Fruit fly (Drosophila melanogaster) whole organism, pupa: ENCODE results near the gene ATPsynCF6.

ENCODE experiments used
- CG10348 ChIP-seq: fragments of 200-800 bp; sonication (Bioruptor generic); IDR thresholded peaks from 2 replicates; pipeline ENCODE4 v1.3.6; 2022; ENCODE audit warnings: missing biosample characterization, missing genetic modification characterization
- CG12605 ChIP-seq: fragments of 200-800 bp; sonication (Bioruptor generic); IDR thresholded peaks from 2 replicates; pipeline ENCODE4 v1.3.6; 2022; ENCODE audit warnings: missing biosample characterization, missing genetic modification characterization
- CG13204 ChIP-seq: fragments of 200-800 bp; sonication (Bioruptor generic); optimal IDR thresholded peaks from 2 replicates; lab custom pipeline; 2018; ENCODE audit warnings: missing biosample characterization, mild to moderate bottlenecking, missing genetic modification characterization, moderate library complexity
- CG14655 ChIP-seq: fragments of 200-800 bp; sonication (Bioruptor generic); optimal IDR thresholded peaks from 3 replicates; lab custom pipeline; 2017; ENCODE audit warnings: mild to moderate bottlenecking, missing biosample characterization, missing genetic modification reagents, missing genetic modification characterization
- CG15710 ChIP-seq: fragments of 200-800 bp; sonication (Bioruptor generic); optimal IDR thresholded peaks from 2 replicates; lab custom pipeline; 2018; ENCODE audit warnings: missing biosample characterization, mild to moderate bottlenecking, missing genetic modification characterization, moderate library complexity
- CG17806 ChIP-seq: fragments of 200-800 bp; sonication (Bioruptor generic); optimal IDR thresholded peaks from 2 replicates; lab custom pipeline; 2018; ENCODE audit warnings: missing biosample characterization, mild to moderate bottlenecking, missing genetic modification characterization, moderate library complexity
- CG32121 ChIP-seq: fragments of 200-800 bp; sonication (Bioruptor generic); IDR thresholded peaks from 2 replicates; pipeline ENCODE4 v1.3.6; 2022; ENCODE audit warnings: missing biosample characterization, missing genetic modification characterization
- CG34367 ChIP-seq: fragments of 200-800 bp; sonication (Bioruptor generic); optimal IDR thresholded peaks from 2 replicates; lab custom pipeline; 2018; ENCODE audit warnings: missing biosample characterization, mild to moderate bottlenecking, missing genetic modification characterization
- CG4496 ChIP-seq: fragments of 200-800 bp; sonication (Bioruptor generic); IDR thresholded peaks from 3 replicates; pipeline ENCODE4 v1.3.6; 2022; ENCODE audit warnings: missing biosample characterization, missing genetic modification characterization
- CG8159 ChIP-seq: fragments of 200-800 bp; sonication (Bioruptor generic); optimal IDR thresholded peaks from 3 replicates; lab custom pipeline; 2018; ENCODE audit warnings: missing biosample characterization, mild to moderate bottlenecking, missing genetic modification characterization, moderate library complexity
- CG8301 ChIP-seq: fragments of 200-800 bp; sonication (Bioruptor generic); optimal IDR thresholded peaks from 2 replicates; lab custom pipeline; 2018; ENCODE audit warnings: missing biosample characterization, mild to moderate bottlenecking, missing genetic modification characterization
- CG9948 ChIP-seq: fragments of 200-800 bp; sonication (Bioruptor generic); optimal IDR thresholded peaks from 2 replicates; lab custom pipeline; 2018; ENCODE audit warnings: missing biosample characterization, mild to moderate bottlenecking, missing genetic modification characterization, moderate library complexity
- D1 ChIP-seq: fragments of 200-800 bp; sonication (Bioruptor generic); optimal IDR thresholded peaks from 2 replicates; lab custom pipeline; 2018; ENCODE audit warnings: missing biosample characterization, mild to moderate bottlenecking, missing genetic modification characterization, moderate library complexity
- EcR ChIP-seq: fragments of 200-800 bp; sonication (Bioruptor generic); optimal IDR thresholded peaks from 3 replicates; lab custom pipeline; 2019; ENCODE audit warnings: missing biosample characterization, missing genetic modification characterization, mild to moderate bottlenecking, moderate library complexity, missing genetic modification reagents
- Ets98B ChIP-seq: fragments of 200-800 bp; sonication (Bioruptor generic); IDR thresholded peaks from 2 replicates; pipeline ENCODE4 v1.3.6; 2022; ENCODE audit warnings: missing biosample characterization, missing genetic modification characterization
- Pif1A ChIP-seq: fragments of 200-800 bp; sonication (Bioruptor generic); optimal IDR thresholded peaks from 3 replicates; lab custom pipeline; 2016; ENCODE audit warnings: missing biosample characterization, missing genetic modification characterization
- Pif1B ChIP-seq: fragments of 200-800 bp; sonication (Bioruptor generic); optimal IDR thresholded peaks from 3 replicates; lab custom pipeline; 2016; ENCODE audit warnings: missing biosample characterization, missing genetic modification characterization
- Snoo ChIP-seq: fragments of 200-800 bp; sonication (Bioruptor generic); optimal IDR thresholded peaks from 3 replicates; lab custom pipeline; 2017; ENCODE audit warnings: missing biosample characterization, mild to moderate bottlenecking, missing genetic modification characterization, inconsistent platforms
- fd96Ca ChIP-seq: fragments of 200-800 bp; sonication (Bioruptor generic); IDR thresholded peaks from 3 replicates; pipeline ENCODE4 v1.3.6; 2022; ENCODE audit warnings: missing biosample characterization, missing genetic modification characterization
- gl ChIP-seq: fragments of 200-800 bp; sonication (Bioruptor generic); optimal IDR thresholded peaks from 2 replicates; lab custom pipeline; 2018; ENCODE audit warnings: missing biosample characterization, mild to moderate bottlenecking, missing genetic modification characterization
- rn ChIP-seq: fragments of 200-800 bp; sonication (Bioruptor generic); IDR thresholded peaks from 2 replicates; pipeline ENCODE4 v1.3.6; 2022; ENCODE audit warnings: missing biosample characterization, missing genetic modification characterization

The ATPsynCF6 gene

dm6 chr3R:23314332-23314731 lies 41.5 kb downstream of the ATPsynCF6 start:
- TF ChIP-seq Pif1B (GFP tag; lab: Kevin White, UChicago) (peak; percentile 42), CG34367 (tag; lab: Kevin White, UChicago) (peak; percentile 48), CG14655 (peak; percentile 29), CG12605 (GFP tag; lab: Robert Waterston, UW) (peak; percentile 80), fd96Ca (peak; percentile 84), CG15710 (tag; lab: Kevin White, UChicago) (peak; percentile 24), Snoo (tag; lab: Kevin White, UChicago) (peak; percentile 47), CG8301 (tag; lab: Kevin White, UChicago) (peak; percentile 3), Pif1A (GFP tag; lab: Kevin White, UChicago) (peak; percentile 69), EcR (GFP tag; lab: Kevin White, UChicago) (peak; percentile 44), CG17806 (tag; lab: Kevin White, UChicago) (no peak), CG10348 (GFP tag; lab: Robert Waterston, UW) (no peak), CG8159 (tag; lab: Kevin White, UChicago) (peak; percentile 52), D1 (tag; lab: Kevin White, UChicago) (no peak), CG9948 (tag; lab: Kevin White, UChicago) (peak; percentile 7), rn (GFP tag; lab: Robert Waterston, UW) (peak; percentile 54), CG13204 (peak; percentile 74), CG4496 (GFP tag; lab: Robert Waterston, UW) (peak; percentile 87), gl (tag; lab: Kevin White, UChicago) (peak; percentile 59), CG32121 (GFP tag; lab: Robert Waterston, UW) (peak; percentile 81), Ets98B (GFP tag; lab: Robert Waterston, UW) (peak; percentile 67)

DNA sequence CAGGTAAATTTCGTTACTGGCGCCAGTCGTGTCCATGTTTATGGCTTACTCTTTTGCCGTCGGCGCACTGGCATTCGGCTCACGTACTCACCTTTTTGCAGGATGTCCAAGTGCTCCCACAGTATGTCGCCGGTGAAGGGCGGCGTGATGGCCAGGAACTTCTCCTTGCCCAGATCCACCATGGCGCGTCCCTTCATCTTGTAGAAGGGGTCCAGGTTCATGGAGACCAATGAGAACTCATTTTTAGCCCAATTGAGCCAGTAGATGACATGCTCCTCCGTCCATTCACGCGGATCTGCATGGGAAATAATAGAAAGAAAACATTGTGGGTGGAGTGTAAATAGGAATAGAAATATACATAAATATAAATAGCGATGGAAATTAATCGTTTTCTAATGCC lies 43.1 kb downstream of the ATPsynCF6 start:
- TF ChIP-seq fd96Ca, result no peak
- TF ChIP-seq CG10348 (GFP tag; lab: Robert Waterston, UW), result no peak
- TF ChIP-seq Ets98B (GFP tag; lab: Robert Waterston, UW), result no peak
- no peak for TF ChIP-seq CG12605 (GFP tag; lab: Robert Waterston, UW)
- no peak for TF ChIP-seq CG15710 (tag; lab: Kevin White, UChicago)
- no peak for TF ChIP-seq CG9948 (tag; lab: Kevin White, UChicago)
- TF ChIP-seq Snoo (tag; lab: Kevin White, UChicago), result no peak
- TF ChIP-seq CG32121 (GFP tag; lab: Robert Waterston, UW), result no peak
- no peak for TF ChIP-seq CG8301 (tag; lab: Kevin White, UChicago)
- no peak for TF ChIP-seq CG4496 (GFP tag; lab: Robert Waterston, UW)
- TF ChIP-seq CG13204, result no peak
- no peak for TF ChIP-seq rn (GFP tag; lab: Robert Waterston, UW)
- TF ChIP-seq gl (tag; lab: Kevin White, UChicago), result no peak
- TF ChIP-seq, all 21 proteins: peak for 0

- TF ChIP-seq D1 (tag; lab: Kevin White, UChicago) (no peak), Ets98B (GFP tag; lab: Robert Waterston, UW) (no peak), CG15710 (tag; lab: Kevin White, UChicago) (no peak), CG4496 (GFP tag; lab: Robert Waterston, UW) (no peak), Pif1A (GFP tag; lab: Kevin White, UChicago) (no peak)
Observed at dm6 chr3R:23310151-23310550, 45.7 kb downstream of the ATPsynCF6 start.

- no peak for TF ChIP-seq CG10348 (GFP tag; lab: Robert Waterston, UW)
- TF ChIP-seq CG12605 (GFP tag; lab: Robert Waterston, UW), result no peak
- no peak for TF ChIP-seq CG17806 (tag; lab: Kevin White, UChicago)
- no peak for TF ChIP-seq fd96Ca
- no peak for TF ChIP-seq gl (tag; lab: Kevin White, UChicago)
- TF ChIP-seq CG8301 (tag; lab: Kevin White, UChicago), result no peak
- no peak for TF ChIP-seq CG34367 (tag; lab: Kevin White, UChicago)
- no peak for TF ChIP-seq CG15710 (tag; lab: Kevin White, UChicago)
- TF ChIP-seq CG4496 (GFP tag; lab: Robert Waterston, UW), result no peak
- TF ChIP-seq Pif1A (GFP tag; lab: Kevin White, UChicago), result no peak
- no peak for TF ChIP-seq D1 (tag; lab: Kevin White, UChicago)
- no peak for TF ChIP-seq CG32121 (GFP tag; lab: Robert Waterston, UW)
- TF ChIP-seq Snoo (tag; lab: Kevin White, UChicago), result no peak
- TF ChIP-seq CG8159 (tag; lab: Kevin White, UChicago), result no peak
Observed at dm6 chr3R:23309690-23310089, 46.2 kb downstream of the ATPsynCF6 start.

DNA sequence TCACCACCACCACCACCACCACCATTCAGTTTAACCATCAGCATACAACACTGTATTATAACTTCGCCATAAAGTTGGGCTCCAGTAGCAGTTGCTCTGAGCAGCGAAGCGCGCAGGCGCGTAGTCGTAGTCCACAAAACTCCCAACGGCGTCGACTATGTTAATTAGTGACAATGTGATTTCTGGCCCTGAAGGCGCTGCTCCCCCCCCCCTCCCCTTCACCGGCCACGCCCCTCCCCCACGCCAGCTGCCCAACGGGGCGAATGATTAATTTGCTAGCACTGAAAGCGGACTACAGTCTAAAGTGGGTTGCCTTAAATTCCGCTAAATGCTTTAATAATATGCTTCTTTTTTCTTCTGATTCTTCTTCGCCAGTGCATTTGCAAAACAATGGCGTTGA lies 49.0 kb downstream of the ATPsynCF6 start:
- TF ChIP-seq CG4496 (GFP tag; lab: Robert Waterston, UW) (0 out of 3 replicates have a peak, but pooled peaks have one; percentile 17), CG34367 (tag; lab: Kevin White, UChicago) (no peak)
